Worm (Caenorhabditis elegans): ENCODE data around the gene oac-42.

- TF ChIP-seq ama-1 (optimal IDR thresholded peaks at IDR 0.05) = no peak
- no peak for TF ChIP-seq tra-4 (tag; optimal IDR thresholded peaks at IDR 0.05)
- no peak for TF ChIP-seq flt-1 (GFP tag; IDR thresholded peaks at IDR 0.05)
- no peak for TF ChIP-seq pes-1 (GFP tag; IDR thresholded peaks at IDR 0.05)
- TF ChIP-seq ceh-36 (tag; optimal IDR thresholded peaks at IDR 0.05) = no peak
- no peak for TF ChIP-seq B0310.2 (tag; optimal IDR thresholded peaks at IDR 0.05)
- no peak for TF ChIP-seq hmg-4 (GFP tag; optimal IDR thresholded peaks at IDR 0.05)
- TF ChIP-seq tbx-37 (GFP tag; conservative IDR thresholded peaks at IDR 0.05) = no peak
- no peak for TF ChIP-seq hmbx-1 (tag; optimal IDR thresholded peaks at IDR 0.05)
- TF ChIP-seq ceh-13 (GFP tag; optimal IDR thresholded peaks at IDR 0.05) = no peak
These were observed 51.0 kb downstream of the oac-42 start, which contains the start of gene srbc-54 for ce11 chrV:15833622-15834021.
